Worm (Caenorhabditis elegans) whole organism, midembryonic: Measurements from ENCODE around the gene F08F8.6.

Experiments
- T22C8.4 ChIP-seq: fragments of 200-800 bp; sonication (Bioruptor generic); IDR thresholded peaks from 2 replicates; pipeline ENCODE4 v1.3.6; 2022; ENCODE audit warnings: missing genetic modification characterization, missing compliant biosample characterization
- cog-1 ChIP-seq: sonication (generic microtip); optimal IDR thresholded peaks from 2 replicates; lab custom pipeline; 2016; ENCODE audit warnings: missing genetic modification characterization, missing compliant biosample characterization
- ref-1 ChIP-seq: fragments of 200-800 bp; sonication (Bioruptor generic); conservative IDR thresholded peaks from 2 replicates; pipeline ENCODE4 v1.3.6; 2022; ENCODE audit warnings: missing genetic modification reagents, missing genetic modification characterization, missing compliant biosample characterization
- ztf-23 ChIP-seq: fragments of 200-800 bp; sonication (Bioruptor generic); IDR thresholded peaks from 2 replicates; pipeline ENCODE4 v1.3.6; 2022; ENCODE audit warnings: missing genetic modification reagents, missing genetic modification characterization, missing compliant biosample characterization
- ztf-29 ChIP-seq: fragments of 200-800 bp; sonication (Bioruptor generic); IDR thresholded peaks from 2 replicates; pipeline ENCODE4 v1.3.6; 2022; ENCODE audit warnings: missing genetic modification reagents, missing genetic modification characterization, missing compliant biosample characterization

DNA sequence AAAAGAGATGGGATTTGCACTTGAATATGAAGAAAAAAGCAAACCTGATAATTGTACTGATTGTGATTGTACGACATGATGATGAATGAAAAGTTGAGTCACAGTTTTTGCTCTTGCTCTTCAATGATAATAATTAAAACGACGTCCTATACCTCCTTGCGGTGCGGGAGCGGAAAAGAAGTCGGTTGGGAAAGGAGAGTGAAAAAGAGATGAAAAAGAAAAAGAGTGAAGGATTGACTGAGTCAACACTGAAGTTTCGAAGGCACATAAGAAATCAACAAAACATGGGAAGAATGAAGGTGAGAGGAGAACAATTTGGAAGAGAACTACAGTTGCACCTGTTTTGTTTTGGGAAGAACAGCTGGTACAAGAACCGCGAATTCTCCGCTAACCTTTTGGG lies 24.1 kb upstream of the F08F8.6 start, which contains the start of gene F56C9.8:
- TF ChIP-seq ref-1 (GFP tag; lab: Robert Waterston, UW) (no peak), ztf-29 (GFP tag; lab: Robert Waterston, UW) (no peak), T22C8.4 (GFP tag; lab: Robert Waterston, UW) (no peak), ztf-23 (GFP tag; lab: Robert Waterston, UW) (no peak), cog-1 (tag; lab: Kevin White, UChicago) (no peak)
